Worm (Caenorhabditis elegans) whole organism, L1 larva: Measurements from ENCODE around the gene nas-38.

Experiments used
- C04F5.9 ChIP-seq: sonication (generic microtip); optimal IDR thresholded peaks from 2 replicates; lab custom pipeline; 2016; ENCODE audit warnings: missing genetic modification characterization, missing compliant biosample characterization
- C16A3.4 ChIP-seq: fragments of 150-350 bp; optimal IDR thresholded peaks from 2 replicates; lab custom pipeline; 2014; ENCODE audit warnings: missing biosample characterization, missing genetic modification characterization
- Y116A8C.19 ChIP-seq: sonication (generic microtip); optimal IDR thresholded peaks from 2 replicates; lab custom pipeline; 2016; ENCODE audit warnings: missing compliant biosample characterization, missing genetic modification characterization, borderline replicate concordance
- aha-1 ChIP-seq: fragments of 150-350 bp; optimal IDR thresholded peaks from 2 replicates; lab custom pipeline; 2014; ENCODE audit warnings: missing biosample characterization, missing genetic modification characterization
- alr-1 ChIP-seq: fragments of 200-800 bp; sonication (Bioruptor generic); optimal IDR thresholded peaks from 2 replicates; lab custom pipeline; 2018; ENCODE audit warnings: borderline replicate concordance, mild to moderate bottlenecking, missing genetic modification characterization, missing compliant biosample characterization
- aly-2 ChIP-seq: fragments of 150-350 bp; optimal IDR thresholded peaks from 2 replicates; lab custom pipeline; 2014; ENCODE audit warnings: missing biosample characterization, missing genetic modification characterization
- ama-1 ChIP-seq: fragments of 150-350 bp; optimal IDR thresholded peaks from 2 replicates; lab custom pipeline; 2014
- blmp-1 ChIP-seq: fragments of 150-350 bp; optimal IDR thresholded peaks from 2 replicates; lab custom pipeline; 2014; ENCODE audit warnings: missing biosample characterization, missing genetic modification characterization
- ceh-63 ChIP-seq: fragments of 200-800 bp; sonication (Bioruptor generic); optimal IDR thresholded peaks from 2 replicates; lab custom pipeline; 2018; ENCODE audit warnings: mild to moderate bottlenecking, missing genetic modification characterization, missing compliant biosample characterization
- ceh-8 ChIP-seq: fragments of 200-800 bp; sonication (Bioruptor generic); optimal IDR thresholded peaks from 2 replicates; lab custom pipeline; 2018; ENCODE audit warnings: mild to moderate bottlenecking, missing genetic modification characterization, moderate library complexity, missing compliant biosample characterization
- ceh-88 ChIP-seq: fragments of 200-800 bp; sonication (Bioruptor generic); IDR thresholded peaks from 2 replicates; pipeline ENCODE4 v1.3.6; 2022; ENCODE audit warnings: missing genetic modification characterization, missing compliant biosample characterization
- ces-1 ChIP-seq: fragments of 150-350 bp; optimal IDR thresholded peaks from 2 replicates; lab custom pipeline; 2014; ENCODE audit warnings: missing biosample characterization, missing genetic modification reagents, missing genetic modification characterization
- dsc-1 ChIP-seq: sonication (generic microtip); optimal IDR thresholded peaks from 2 replicates; lab custom pipeline; 2016; ENCODE audit warnings: mild to moderate bottlenecking, missing genetic modification characterization, missing compliant biosample characterization
- efl-1 ChIP-seq, 4 experiments: fragments of 150-350 bp; optimal IDR thresholded peaks in 3 of 4; peaks in 1 of 4; 1 replicate in 1 of 4; 2 replicates in 3 of 4; lab custom pipeline; 2014; ENCODE audit warnings: missing biosample characterization in 2 of 4, missing genetic modification characterization in 2 of 4, missing genetic modification reagents in 2 of 4
- egl-13 ChIP-seq: sonication (generic microtip); optimal IDR thresholded peaks from 2 replicates; lab custom pipeline; 2016; ENCODE audit warnings: missing genotype, missing genetic modification reagents, missing genetic modification characterization, missing compliant biosample characterization
- elt-2 ChIP-seq: sonication (generic microtip); optimal IDR thresholded peaks from 2 replicates; lab custom pipeline; 2016; ENCODE audit warnings: missing genetic modification characterization, mild to moderate bottlenecking, inconsistent platforms, missing compliant biosample characterization, missing genetic modification reagents
- elt-3 ChIP-seq, 6 experiments: fragments of 150-350 bp in 1 of 6; sonication (generic microtip); optimal IDR thresholded peaks; 2 replicates each; lab custom pipeline; 2017 to 2018; ENCODE audit warnings: missing biosample characterization in 6 of 6, missing genetic modification characterization in 6 of 6, inconsistent platforms in 1 of 6
- ets-5 ChIP-seq: fragments of 200-800 bp; sonication (Bioruptor generic); IDR thresholded peaks from 2 replicates; pipeline ENCODE4 v1.3.6; 2022; ENCODE audit warnings: missing genetic modification characterization, missing compliant biosample characterization
- fkh-4 ChIP-seq: sonication (generic microtip); optimal IDR thresholded peaks from 2 replicates; lab custom pipeline; 2016; ENCODE audit warnings: missing compliant biosample characterization, missing genetic modification characterization, borderline replicate concordance
- fkh-8 ChIP-seq: sonication (generic microtip); optimal IDR thresholded peaks from 2 replicates; lab custom pipeline; 2016; ENCODE audit warnings: mild to moderate bottlenecking, missing genetic modification characterization, missing compliant biosample characterization
- grh-1 ChIP-seq: fragments of 200-800 bp; sonication (Bioruptor generic); IDR thresholded peaks from 2 replicates; pipeline ENCODE4 v1.3.6; 2022; ENCODE audit warnings: missing genetic modification reagents, missing genetic modification characterization, missing compliant biosample characterization
- hpl-2 ChIP-seq: fragments of 150-350 bp; optimal IDR thresholded peaks from 2 replicates; lab custom pipeline; 2014; ENCODE audit warnings: missing biosample characterization, missing genetic modification reagents, missing genetic modification characterization
- isw-1 ChIP-seq: fragments of 200-800 bp; sonication (Bioruptor generic); IDR thresholded peaks from 2 replicates; pipeline ENCODE4 v1.3.6; 2022; ENCODE audit warnings: missing genetic modification characterization, missing compliant biosample characterization
- jun-1 ChIP-seq: fragments of 150-350 bp; optimal IDR thresholded peaks from 2 replicates; lab custom pipeline; 2014; ENCODE audit warnings: missing biosample characterization, missing genetic modification reagents, missing genetic modification characterization
- lin-15B ChIP-seq: fragments of 150-350 bp; sonication (generic microtip); optimal IDR thresholded peaks from 3 replicates; lab custom pipeline; 2014; ENCODE audit warnings: missing biosample characterization, missing genetic modification characterization
- lin-35 ChIP-seq, 2 experiments: fragments of 150-350 bp; optimal IDR thresholded peaks; 2 replicates each; lab custom pipeline; 2014; ENCODE audit warnings: missing biosample characterization in 2 of 2, missing genetic modification characterization in 2 of 2, missing genetic modification reagents in 2 of 2
- lin-39 ChIP-seq: fragments of 150-350 bp; optimal IDR thresholded peaks from 2 replicates; lab custom pipeline; 2014; ENCODE audit warnings: missing biosample characterization, missing genetic modification reagents, missing genetic modification characterization
- lir-3 ChIP-seq: sonication (generic microtip); optimal IDR thresholded peaks from 2 replicates; lab custom pipeline; 2016; ENCODE audit warnings: mild to moderate bottlenecking, missing genetic modification characterization, moderate library complexity, missing compliant biosample characterization; ENCODE audit not compliant: poor library complexity
- lsy-2 ChIP-seq, 2 experiments: fragments of 150-350 bp; optimal IDR thresholded peaks; 2 replicates each; lab custom pipeline; 2014; ENCODE audit warnings: missing biosample characterization in 2 of 2, missing genetic modification characterization in 2 of 2
- mab-9 ChIP-seq: fragments of 200-800 bp; sonication (Bioruptor generic); IDR thresholded peaks from 2 replicates; pipeline ENCODE4 v1.3.6; 2022; ENCODE audit warnings: missing genetic modification reagents, missing genetic modification characterization, missing compliant biosample characterization
- nhr-11 ChIP-seq: fragments of 150-350 bp; optimal IDR thresholded peaks from 2 replicates; lab custom pipeline; 2014; ENCODE audit warnings: missing biosample characterization, missing genetic modification characterization
- nhr-12 ChIP-seq: sonication (generic microtip); optimal IDR thresholded peaks from 2 replicates; lab custom pipeline; 2017; ENCODE audit warnings: missing biosample characterization, missing genetic modification characterization
- nhr-237 ChIP-seq: fragments of 150-350 bp; optimal IDR thresholded peaks from 2 replicates; lab custom pipeline; 2014; ENCODE audit warnings: missing biosample characterization, missing genetic modification characterization
- nhr-28 ChIP-seq: fragments of 150-350 bp; optimal IDR thresholded peaks from 2 replicates; lab custom pipeline; 2014; ENCODE audit warnings: missing biosample characterization, missing genetic modification characterization
- nhr-47 ChIP-seq: sonication (generic microtip); optimal IDR thresholded peaks from 2 replicates; lab custom pipeline; 2016; ENCODE audit warnings: mild to moderate bottlenecking, missing genetic modification characterization, moderate library complexity, missing compliant biosample characterization
- nhr-71 ChIP-seq: sonication (generic microtip); optimal IDR thresholded peaks from 2 replicates; lab custom pipeline; 2016; ENCODE audit warnings: mild to moderate bottlenecking, missing genetic modification characterization, moderate library complexity, missing compliant biosample characterization
- nhr-77 ChIP-seq: fragments of 150-350 bp; optimal IDR thresholded peaks from 2 replicates; lab custom pipeline; 2014; ENCODE audit warnings: missing biosample characterization, missing genetic modification characterization
- nhr-84 ChIP-seq: sonication (generic microtip); optimal IDR thresholded peaks from 2 replicates; lab custom pipeline; 2017; ENCODE audit warnings: missing biosample characterization, missing genetic modification characterization
- nhr-85 ChIP-seq: sonication (generic microtip); peaks from one replicate; lab custom pipeline; 2016; ENCODE audit warnings: missing genetic modification characterization, inconsistent platforms, missing compliant biosample characterization
- pag-3 ChIP-seq: sonication (generic microtip); optimal IDR thresholded peaks from 2 replicates; lab custom pipeline; 2017; ENCODE audit warnings: missing genetic modification characterization, mild to moderate bottlenecking, missing compliant biosample characterization, antibody characterized with exemption, borderline replicate concordance; ENCODE audit not compliant: insufficient read depth
- snu-23 ChIP-seq: sonication (generic microtip); optimal IDR thresholded peaks from 2 replicates; lab custom pipeline; 2016; ENCODE audit warnings: missing genetic modification characterization, missing compliant biosample characterization
- sox-4 ChIP-seq: sonication (generic microtip); optimal IDR thresholded peaks from 2 replicates; lab custom pipeline; 2016; ENCODE audit warnings: missing genetic modification characterization, missing compliant biosample characterization
- sptf-1 ChIP-seq: fragments of 150-350 bp; optimal IDR thresholded peaks from 2 replicates; lab custom pipeline; 2014; ENCODE audit warnings: missing biosample characterization, missing genetic modification characterization
- unc-86 ChIP-seq: sonication (generic microtip); optimal IDR thresholded peaks from 2 replicates; lab custom pipeline; 2016; ENCODE audit warnings: missing genetic modification characterization, missing compliant biosample characterization
- unc-98 ChIP-seq: fragments of 200-800 bp; sonication (Bioruptor generic); IDR thresholded peaks from 2 replicates; pipeline ENCODE4 v1.3.6; 2022; ENCODE audit warnings: missing genetic modification characterization, missing compliant biosample characterization
- vab-15 ChIP-seq: sonication (generic microtip); optimal IDR thresholded peaks from 2 replicates; lab custom pipeline; 2017; ENCODE audit warnings: missing genotype, mild to moderate bottlenecking, missing genetic modification characterization, missing compliant biosample characterization
- zag-1 ChIP-seq: fragments of 150-350 bp; optimal IDR thresholded peaks from 2 replicates; lab custom pipeline; 2014; ENCODE audit warnings: missing biosample characterization, missing genetic modification characterization
- zip-4 ChIP-seq: fragments of 200-800 bp; sonication (Bioruptor generic); optimal IDR thresholded peaks from 2 replicates; lab custom pipeline; 2018; ENCODE audit warnings: mild to moderate bottlenecking, missing genetic modification characterization, moderate library complexity, missing compliant biosample characterization
- ztf-4 ChIP-seq: fragments of 150-350 bp; optimal IDR thresholded peaks from 2 replicates; lab custom pipeline; 2014; ENCODE audit warnings: missing biosample characterization, missing genetic modification characterization

nas-38 gene

DNA sequence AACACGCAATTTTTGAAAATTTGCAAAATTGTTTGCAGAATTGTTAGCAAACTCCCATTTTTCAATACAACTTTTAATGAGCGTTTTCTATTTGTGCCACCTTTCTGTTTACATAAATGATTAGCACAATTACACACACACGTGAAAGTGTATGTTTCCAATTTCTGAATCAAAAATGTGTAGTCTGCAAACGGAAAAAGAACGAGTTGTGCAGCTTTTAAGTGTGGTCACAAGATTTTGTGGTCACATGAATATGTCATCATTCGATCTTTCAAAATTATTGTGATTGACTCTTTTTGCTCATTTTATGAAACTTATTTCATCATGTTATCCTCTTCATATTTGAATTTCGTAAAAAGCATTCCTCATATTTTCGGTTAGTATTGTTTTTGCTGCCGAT is 42.7 kb downstream of the nas-38 start (continued):
- TF ChIP-seq zip-4 (GFP tag; lab: Kevin White, UChicago) (no peak), lsy-2 (tag; optimal IDR thresholded peaks at IDR 0.05; lab: Kevin White, UChicago) (peak; percentile 6 to 15), snu-23 (GFP tag; lab: Kevin White, UChicago) (no peak), C16A3.4 (tag; lab: Kevin White, UChicago) (no peak), dsc-1 (tag; lab: Kevin White, UChicago) (peak; percentile 9), unc-86 (tag; lab: Kevin White, UChicago) (no peak), ets-5 (no peak), nhr-47 (tag; lab: Kevin White, UChicago) (peak; percentile 25), sox-4 (tag; lab: Kevin White, UChicago) (no peak), pag-3 (tag; lab: Kevin White, UChicago) (no peak), blmp-1 (tag; lab: Kevin White, UChicago) (no peak), egl-13 (tag; lab: Kevin White, UChicago) (peak; percentile 62), lin-15B (tag; lab: Kevin White, UChicago) (no peak), nhr-11 (tag; lab: Kevin White, UChicago) (no peak), jun-1 (tag; lab: Kevin White, UChicago) (peak; percentile 35), sptf-1 (tag; lab: Kevin White, UChicago) (no peak), alr-1 (tag; lab: Kevin White, UChicago) (no peak), ama-1 (no peak), grh-1 (no peak), ces-1 (GFP tag; lab: Kevin White, UChicago) (no peak), aly-2 (tag; lab: Kevin White, UChicago) (no peak), ztf-4 (tag; lab: Kevin White, UChicago) (no peak), nhr-85 (no peak), nhr-84 (tag; lab: Kevin White, UChicago) (no peak)

DNA sequence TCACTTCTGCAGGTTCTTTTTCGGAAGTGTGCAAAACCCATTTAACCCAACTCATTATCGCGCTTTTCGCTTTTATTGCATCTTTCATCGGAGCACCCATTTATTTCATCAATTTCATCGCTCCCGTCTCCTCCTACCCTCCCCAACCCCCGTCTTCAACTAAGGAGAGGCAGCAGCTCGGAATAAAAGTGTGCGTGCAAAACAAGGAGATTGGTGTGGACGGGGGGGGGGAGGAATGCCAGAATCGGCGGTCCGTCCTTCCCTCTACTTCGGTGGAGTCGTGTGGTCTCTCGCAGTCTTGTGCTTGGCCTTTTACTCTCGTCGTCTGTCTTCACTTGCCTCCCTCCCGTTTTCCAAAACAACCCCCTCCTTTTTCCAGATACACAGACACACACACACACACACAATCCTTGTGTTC is 43.4 kb downstream of the nas-38 start:
- TF ChIP-seq ztf-4 (tag; lab: Kevin White, UChicago) (no peak), ces-1 (GFP tag; lab: Kevin White, UChicago) (peak; percentile 29), sox-4 (tag; lab: Kevin White, UChicago) (no peak), fkh-4 (no peak), nhr-77 (tag; lab: Kevin White, UChicago) (no peak), lin-35 (GFP tag; optimal IDR thresholded peaks at IDR 0.05; lab: Kevin White, UChicago) (peak in 1 of 2 experiments; percentile 58), isw-1 (peak; percentile 40), nhr-237 (no peak), fkh-8 (tag; lab: Kevin White, UChicago) (peak; percentile 84), nhr-85 (peak; percentile 23), unc-98 (GFP tag; lab: Robert Waterston, UW) (no peak), efl-1 (optimal IDR thresholded peaks at IDR 0.05; lab: Kevin White, UChicago) (no peak), efl-1 (GFP tag; optimal IDR thresholded peaks at IDR 0.05 in 1 of 2; lab: Kevin White, UChicago) (no peak), nhr-71 (peak; percentile 60), zag-1 (tag; lab: Kevin White, UChicago) (no peak), aha-1 (tag; lab: Kevin White, UChicago) (no peak), dsc-1 (tag; lab: Kevin White, UChicago) (no peak), mab-9 (0 out of 2 replicates have a peak, but pooled peaks have one; percentile 19), nhr-12 (tag; lab: Kevin White, UChicago) (no peak), pag-3 (tag; lab: Kevin White, UChicago) (no peak), Y116A8C.19 (tag; lab: Kevin White, UChicago) (no peak), ceh-8 (GFP tag; lab: Kevin White, UChicago) (no peak), lin-39 (tag; lab: Kevin White, UChicago) (no peak), nhr-84 (tag; lab: Kevin White, UChicago) (no peak), lir-3 (no peak), zip-4 (GFP tag; lab: Kevin White, UChicago) (no peak), elt-2 (tag; lab: Kevin White, UChicago) (no peak), C04F5.9 (tag; lab: Kevin White, UChicago) (no peak), snu-23 (GFP tag; lab: Kevin White, UChicago) (peak; percentile 11), ceh-63 (GFP tag; lab: Kevin White, UChicago) (peak; percentile 47), elt-3 (tag; optimal IDR thresholded peaks at IDR 0.05; lab: Kevin White, UChicago) (no peak), unc-86 (tag; lab: Kevin White, UChicago) (peak; percentile 48), blmp-1 (tag; lab: Kevin White, UChicago) (no peak), ama-1 (no peak), nhr-11 (tag; lab: Kevin White, UChicago) (no peak), hpl-2 (GFP tag; lab: Kevin White, UChicago) (no peak), nhr-28 (tag; lab: Kevin White, UChicago) (no peak), vab-15 (tag; lab: Kevin White, UChicago) (no peak), ceh-88 (no peak)
